Fruit fly (Drosophila melanogaster) whole organism, wandering third instar larva: ENCODE results near the gene CG13713.

Experiments
- OdsH ChIP-seq: fragments of 200-800 bp; sonication (Bioruptor generic); optimal IDR thresholded peaks from 2 replicates; lab custom pipeline; 2016; ENCODE audit warnings: missing biosample characterization, mild to moderate bottlenecking, missing genetic modification characterization
- dmrt93B ChIP-seq: fragments of 200-800 bp; sonication (Bioruptor generic); optimal IDR thresholded peaks from 2 replicates; lab custom pipeline; 2018; ENCODE audit warnings: missing biosample characterization, mild to moderate bottlenecking, missing genetic modification characterization
- ey ChIP-seq: fragments of 200-800 bp; sonication (Bioruptor generic); optimal IDR thresholded peaks from 2 replicates; lab custom pipeline; 2016; ENCODE audit warnings: missing biosample characterization, missing genetic modification characterization

dm6 chr3L:4702003-4702402 lies 4.6 kb downstream of the CG13713 start:
- TF ChIP-seq OdsH: no peak
- TF ChIP-seq ey (GFP tag; lab: Kevin White, UChicago): no peak
- no peak for TF ChIP-seq dmrt93B (GFP tag; lab: Kevin White, UChicago)
